Fruit fly (Drosophila melanogaster) whole organism, embryonic: ENCODE results near the gene CG14147.
A peak's percentile ranks its signal among the peaks of the same experiment; 100 is the strongest.

Source experiments
- Abd-B ChIP-seq: fragments of 200-800 bp; sonication (Bioruptor generic); optimal IDR thresholded peaks from 2 replicates; lab custom pipeline; 2018; ENCODE audit warnings: missing biosample characterization, mild to moderate bottlenecking, missing genetic modification characterization, moderate library complexity
- Awh ChIP-seq: fragments of 200-800 bp; sonication (Bioruptor generic); IDR thresholded peaks from 2 replicates; pipeline ENCODE4, ENCODE4 v1.3.6; 2022; ENCODE audit warnings: missing biosample characterization, missing genetic modification characterization
- Bgb ChIP-seq: fragments of 200-800 bp; sonication (Bioruptor generic); IDR thresholded peaks from 2 replicates; pipeline ENCODE4 v1.3.6; 2022; ENCODE audit warnings: missing biosample characterization, missing genetic modification characterization; ENCODE audit not compliant: partially characterized antibody
- CG12299 ChIP-seq: fragments of 200-800 bp; sonication (Bioruptor generic); optimal IDR thresholded peaks from 2 replicates; lab custom pipeline; 2018; ENCODE audit warnings: missing biosample characterization, mild to moderate bottlenecking, missing genetic modification characterization
- CG12659 ChIP-seq: fragments of 200-800 bp; sonication (Bioruptor generic); optimal IDR thresholded peaks from 3 replicates; lab custom pipeline; 2017; ENCODE audit warnings: mild to moderate bottlenecking, missing biosample characterization, missing genetic modification reagents, missing genetic modification characterization
- CG12744 ChIP-seq: fragments of 200-800 bp; sonication (Bioruptor generic); optimal IDR thresholded peaks from 2 replicates; lab custom pipeline; 2016; ENCODE audit warnings: missing biosample characterization, missing genetic modification characterization
- CG13894 ChIP-seq: fragments of 200-800 bp; sonication (Bioruptor generic); optimal IDR thresholded peaks from 3 replicates; lab custom pipeline; 2018; ENCODE audit warnings: missing biosample characterization, mild to moderate bottlenecking, missing genetic modification characterization, moderate library complexity
- CG14050 ChIP-seq: fragments of 200-800 bp; sonication (Bioruptor generic); IDR thresholded peaks from 3 replicates; pipeline ENCODE4 v1.3.6; 2022; ENCODE audit warnings: missing biosample characterization, missing genetic modification characterization
- CG18764 ChIP-seq: fragments of 200-800 bp; sonication (Bioruptor generic); optimal IDR thresholded peaks from 3 replicates; lab custom pipeline; 2016; ENCODE audit warnings: missing biosample characterization, missing genetic modification characterization
- CG2199 ChIP-seq: fragments of 200-800 bp; sonication (Bioruptor generic); IDR thresholded peaks from 3 replicates; pipeline ENCODE4 v1.3.6; 2022; ENCODE audit warnings: missing biosample characterization, missing genetic modification characterization
- CG31365 ChIP-seq: fragments of 200-800 bp; sonication (Bioruptor generic); optimal IDR thresholded peaks from 2 replicates; lab custom pipeline; 2018; ENCODE audit warnings: missing biosample characterization, mild to moderate bottlenecking, missing genetic modification characterization
- CG34224 ChIP-seq: fragments of 200-800 bp; sonication (Bioruptor generic); IDR thresholded peaks from 3 replicates; pipeline ENCODE4 v1.3.6; 2022; ENCODE audit warnings: missing biosample characterization, missing genetic modification characterization; ENCODE audit not compliant: partially characterized antibody
- CG4360 ChIP-seq: fragments of 200-800 bp; sonication (Bioruptor generic); IDR thresholded peaks from 2 replicates; pipeline ENCODE4 v1.3.6; 2022; ENCODE audit warnings: missing biosample characterization, missing genetic modification characterization
- CG4820 ChIP-seq: fragments of 200-800 bp; sonication (Bioruptor generic); optimal IDR thresholded peaks from 3 replicates; lab custom pipeline; 2016; ENCODE audit warnings: missing biosample characterization, missing genetic modification characterization
- CTCF ChIP-seq: fragments of 200-800 bp; sonication (Bioruptor generic); optimal IDR thresholded peaks from 2 replicates; lab custom pipeline; 2017; ENCODE audit warnings: missing biosample characterization, mild to moderate bottlenecking, missing genetic modification characterization, moderate library complexity
- D19A ChIP-seq: fragments of 200-800 bp; optimal IDR thresholded peaks from 3 replicates; lab custom pipeline; 2019; ENCODE audit warnings: missing biosample characterization, mild to moderate bottlenecking, missing genetic modification characterization, moderate library complexity
- Dad ChIP-seq: fragments of 200-800 bp; sonication (Bioruptor generic); optimal IDR thresholded peaks from 3 replicates; lab custom pipeline; 2016; ENCODE audit warnings: missing biosample characterization, missing genetic modification characterization
- Dfd ChIP-seq, 2 experiments: fragments of >200 bp; optimal IDR thresholded peaks; 2 replicates each; lab custom pipeline; 2017; ENCODE audit warnings: missing biosample characterization in 2 of 2, missing genetic modification characterization in 2 of 2
- Dip2 ChIP-seq: fragments of 200-800 bp; sonication (Bioruptor generic); IDR thresholded peaks from 2 replicates; pipeline ENCODE4 v1.3.6; 2022; ENCODE audit warnings: missing biosample characterization, missing genetic modification characterization
- Eip74EF ChIP-seq, 2 experiments: fragments of 200-800 bp in 1 of 2; fragments of >200 bp in 1 of 2; sonication (Bioruptor generic) in 1 of 2; optimal IDR thresholded peaks; 2 replicates each; lab custom pipeline; 2017 to 2019; ENCODE audit warnings: missing biosample characterization in 2 of 2, missing genetic modification characterization in 2 of 2, mild to moderate bottlenecking in 1 of 2, moderate library complexity in 1 of 2
- Ets65A ChIP-seq: fragments of 200-800 bp; sonication (Bioruptor generic); peaks from one replicate; lab custom pipeline; 2016; ENCODE audit warnings: missing biosample characterization, missing genetic modification characterization
- Fer2 ChIP-seq: fragments of 200-800 bp; sonication (Bioruptor generic); optimal IDR thresholded peaks from 2 replicates; lab custom pipeline; 2018; ENCODE audit warnings: missing biosample characterization, mild to moderate bottlenecking, missing genetic modification characterization, moderate library complexity
- HmgD ChIP-seq: fragments of 200-800 bp; sonication (Bioruptor generic); optimal IDR thresholded peaks from 3 replicates; lab custom pipeline; 2016; ENCODE audit warnings: missing biosample characterization, missing genetic modification characterization
- Kr ChIP-seq: fragments of 200-800 bp; sonication (Bioruptor generic); optimal IDR thresholded peaks from 2 replicates; lab custom pipeline; 2017; ENCODE audit warnings: missing biosample characterization, mild to moderate bottlenecking, missing genetic modification characterization
- Lim3 ChIP-seq: fragments of 200-800 bp; sonication (Bioruptor generic); IDR thresholded peaks from 2 replicates; pipeline ENCODE4 v1.3.6; 2022; ENCODE audit warnings: missing biosample characterization, missing genetic modification characterization
- Sox100B ChIP-seq: fragments of 200-800 bp; sonication (Bioruptor generic); optimal IDR thresholded peaks from 3 replicates; lab custom pipeline; 2018; ENCODE audit warnings: missing biosample characterization, mild to moderate bottlenecking, missing genetic modification characterization
- Stat92E ChIP-seq, 3 experiments: fragments of >200 bp in 2 of 3; fragments of 200-800 bp in 1 of 3; sonication (Bioruptor generic) in 1 of 3; optimal IDR thresholded peaks; 2 replicates each; lab custom pipeline; 2017 to 2019; ENCODE audit warnings: missing biosample characterization in 3 of 3, missing genetic modification characterization in 3 of 3, mild to moderate bottlenecking in 1 of 3, moderate library complexity in 1 of 3
- bigmax ChIP-seq: fragments of 200-800 bp; sonication (Bioruptor generic); optimal IDR thresholded peaks from 2 replicates; lab custom pipeline; 2018; ENCODE audit warnings: missing biosample characterization, mild to moderate bottlenecking, missing genetic modification characterization
- chinmo ChIP-seq: fragments of 200-800 bp; sonication (Bioruptor generic); IDR thresholded peaks from 4 replicates; pipeline ENCODE4 v1.3.6; 2022; ENCODE audit warnings: missing biosample characterization, missing genetic modification characterization; ENCODE audit not compliant: partially characterized antibody
- chm ChIP-seq: fragments of 200-800 bp; sonication (Bioruptor generic); IDR thresholded peaks from 2 replicates; pipeline ENCODE4 v1.3.6; 2022; ENCODE audit warnings: missing biosample characterization, missing genetic modification characterization
- disco-r ChIP-seq: fragments of 200-800 bp; sonication (Bioruptor generic); optimal IDR thresholded peaks from 2 replicates; lab custom pipeline; 2016; ENCODE audit warnings: missing biosample characterization, missing genetic modification characterization
- eyg ChIP-seq: fragments of 200-800 bp; sonication (Bioruptor generic); optimal IDR thresholded peaks from 3 replicates; lab custom pipeline; 2016; ENCODE audit warnings: missing biosample characterization, missing genetic modification characterization
- grn ChIP-seq: fragments of 200-800 bp; sonication (Bioruptor generic); optimal IDR thresholded peaks from 3 replicates; lab custom pipeline; 2017; ENCODE audit warnings: missing biosample characterization, missing genetic modification characterization
- hth ChIP-seq: fragments of >200 bp; optimal IDR thresholded peaks from 2 replicates; lab custom pipeline; 2017; ENCODE audit warnings: inconsistent platforms
- kni ChIP-seq: fragments of 200-800 bp; sonication (Bioruptor generic); optimal IDR thresholded peaks from 3 replicates; lab custom pipeline; 2017; ENCODE audit warnings: mild to moderate bottlenecking, missing biosample characterization, missing genetic modification reagents, missing genetic modification characterization
- lov ChIP-seq, 2 experiments: fragments of 200-800 bp in 1 of 2; fragments of >200 bp in 1 of 2; sonication (Bioruptor generic) in 1 of 2; IDR thresholded peaks in 1 of 2; optimal IDR thresholded peaks in 1 of 2; 2 replicates in 1 of 2; 3 replicates in 1 of 2; pipeline versions ENCODE4 v1.3.6 to Lab custom; 2017 to 2022; ENCODE audit warnings: missing biosample characterization in 1 of 2, missing genetic modification characterization in 1 of 2
- pan ChIP-seq, 4 experiments: fragments of >200 bp in 3 of 4; fragments of 200-800 bp in 1 of 4; sonication (Bioruptor generic) in 1 of 4; optimal IDR thresholded peaks in 3 of 4; IDR thresholded peaks in 1 of 4; 2 replicates each; pipeline versions ENCODE4 v1.3.6 to Lab custom; 2017 to 2022; ENCODE audit warnings: missing biosample characterization in 2 of 4, missing genetic modification characterization in 2 of 4, mixed read lengths in 1 of 4
- prd ChIP-seq, 3 experiments: fragments of >200 bp in 2 of 3; fragments of 200-800 bp in 1 of 3; sonication (Bioruptor generic) in 1 of 3; optimal IDR thresholded peaks in 2 of 3; IDR thresholded peaks in 1 of 3; 2 replicates in 2 of 3; 3 replicates in 1 of 3; pipeline versions ENCODE4 v1.3.6 to Lab custom; 2017 to 2022; ENCODE audit warnings: missing biosample characterization in 1 of 3, missing genetic modification characterization in 1 of 3
- seq ChIP-seq: fragments of 200-800 bp; sonication (Bioruptor generic); IDR thresholded peaks from 2 replicates; pipeline ENCODE4 v1.3.6; 2022; ENCODE audit warnings: missing biosample characterization, missing genetic modification characterization
- slou ChIP-seq: fragments of 200-800 bp; sonication (Bioruptor generic); optimal IDR thresholded peaks from 3 replicates; lab custom pipeline; 2016; ENCODE audit warnings: missing biosample characterization, missing genetic modification characterization
- vvl ChIP-seq: fragments of 200-800 bp; sonication (Bioruptor generic); IDR thresholded peaks from 2 replicates; pipeline ENCODE4 v1.3.6; 2022; ENCODE audit warnings: missing biosample characterization, missing genetic modification characterization

CG14147 gene

DNA sequence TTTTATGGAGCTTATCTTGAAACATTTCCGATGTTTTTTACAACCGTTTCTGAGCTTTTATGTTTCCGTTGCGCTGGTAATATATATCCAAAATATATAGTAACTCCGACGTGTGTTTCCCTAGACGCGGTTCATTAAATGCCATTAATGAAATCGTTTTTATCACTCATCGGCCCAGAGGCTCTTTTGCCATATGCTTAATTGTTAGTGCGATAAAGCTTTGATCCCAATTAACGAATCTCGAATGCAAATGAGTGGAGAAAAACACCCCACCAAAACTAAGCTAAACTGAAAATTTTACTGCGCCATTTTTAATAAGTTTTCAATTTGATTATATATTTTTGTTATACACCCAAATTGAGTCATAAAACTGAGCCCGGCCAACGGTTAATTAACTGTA is 14.6 kb upstream of the CG14147 start:
- TF ChIP-seq chinmo (GFP tag; lab: Robert Waterston, UW) = no peak
- TF ChIP-seq CG4820 = no peak
- no peak for TF ChIP-seq CG12744 (GFP tag; lab: Kevin White, UChicago)
- TF ChIP-seq Awh (GFP tag; lab: Robert Waterston, UW) = peak; percentile 82
- peak; percentile 52 for TF ChIP-seq CG13894 (tag; lab: Kevin White, UChicago)
- no peak for TF ChIP-seq prd (optimal IDR thresholded peaks at IDR 0.05; lab: Kevin White, UChicago)
- TF ChIP-seq prd (GFP tag; IDR thresholded peaks at IDR 0.05; lab: Robert Waterston, UW) = no peak
- TF ChIP-seq Sox100B (GFP tag; lab: Kevin White, UChicago) = no peak
- TF ChIP-seq Fer2 (tag; lab: Kevin White, UChicago) = no peak

DNA sequence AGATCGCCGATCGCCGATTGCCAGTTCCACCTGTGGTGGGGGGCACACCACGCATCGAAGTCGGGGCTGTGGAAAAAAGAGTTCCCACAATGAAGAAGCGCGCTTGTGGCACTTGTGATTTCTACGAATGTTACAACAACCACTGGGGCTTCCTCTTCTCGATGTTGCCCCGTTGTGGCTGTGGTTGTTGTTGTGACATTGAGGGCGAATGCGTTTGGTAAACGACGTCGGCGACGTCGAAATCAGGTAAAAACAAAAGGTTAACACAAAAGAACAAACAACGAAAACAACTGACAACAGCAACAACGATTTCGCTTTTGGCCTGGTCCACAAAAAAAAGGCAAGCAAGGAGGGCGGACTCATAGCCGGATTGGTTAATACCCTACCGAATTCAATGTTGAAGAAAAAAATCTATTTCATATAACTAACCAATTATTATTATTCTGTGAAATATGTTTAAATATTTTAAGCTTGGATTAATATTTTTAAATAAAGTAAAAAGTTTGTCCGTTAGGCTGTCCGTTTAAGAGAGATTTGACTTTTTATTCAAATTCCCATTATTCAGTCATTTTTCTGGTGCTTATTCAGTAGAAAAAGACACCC is 13.7 kb upstream of the CG14147 start:
- TF ChIP-seq kni = peak; percentile 31
- TF ChIP-seq bigmax (GFP tag; lab: Kevin White, UChicago) = no peak
- TF ChIP-seq hth (lab: Kevin White, UChicago) = no peak
- no peak for TF ChIP-seq CG34224
- no peak for TF ChIP-seq disco-r (GFP tag; lab: Kevin White, UChicago)
- TF ChIP-seq slou (GFP tag; lab: Kevin White, UChicago) = no peak
- TF ChIP-seq chm (GFP tag; lab: Robert Waterston, UW) = 0 out of 2 replicates have a peak, but pooled peaks have one; percentile 32
- TF ChIP-seq Eip74EF (GFP tag; optimal IDR thresholded peaks at IDR 0.05; lab: Kevin White, UChicago) = no peak
- no peak for TF ChIP-seq Lim3 (GFP tag; lab: Robert Waterston, UW)
- TF ChIP-seq CTCF (GFP tag; lab: Kevin White, UChicago) = no peak
- no peak for TF ChIP-seq CG14050 (GFP tag; lab: Robert Waterston, UW)
- no peak for TF ChIP-seq Bgb (GFP tag; lab: Robert Waterston, UW)
- peak; percentile 94 for TF ChIP-seq D19A (tag; lab: Kevin White, UChicago)
- peak; percentile 60 for TF ChIP-seq Ets65A
- TF ChIP-seq eyg (GFP tag; lab: Kevin White, UChicago) = no peak
- TF ChIP-seq seq (GFP tag; lab: Robert Waterston, UW) = 0 out of 2 replicates have a peak, but pooled peaks have one; percentile 9
- TF ChIP-seq CG2199 = 0 out of 3 replicates have a peak, but pooled peaks have one; percentile 36
- no peak for TF ChIP-seq Kr (GFP tag; lab: Kevin White, UChicago)
- TF ChIP-seq Dad (GFP tag; lab: Kevin White, UChicago) = no peak
- no peak for TF ChIP-seq Dfd (GFP tag; optimal IDR thresholded peaks at IDR 0.05; lab: Kevin White, UChicago)
- no peak for TF ChIP-seq pan (optimal IDR thresholded peaks at IDR 0.05; lab: Kevin White, UChicago)
- no peak for TF ChIP-seq pan (GFP tag; optimal IDR thresholded peaks at IDR 0.05 in 1 of 2, IDR thresholded peaks at IDR 0.05 in 1 of 2)
- TF ChIP-seq grn (GFP tag; lab: Kevin White, UChicago) = peak; percentile 12
- peak in 1 of 3 experiments; percentile 68 for TF ChIP-seq Stat92E (GFP tag; optimal IDR thresholded peaks at IDR 0.05; lab: Kevin White, UChicago)
- no peak for TF ChIP-seq Dip2 (GFP tag; lab: Robert Waterston, UW)
- peak; percentile 97 for TF ChIP-seq CG4360 (GFP tag; lab: Robert Waterston, UW)
- TF ChIP-seq HmgD (GFP tag; lab: Kevin White, UChicago) = no peak
- TF ChIP-seq CG18764 (GFP tag; lab: Kevin White, UChicago) = no peak
- TF ChIP-seq Abd-B = no peak

DNA sequence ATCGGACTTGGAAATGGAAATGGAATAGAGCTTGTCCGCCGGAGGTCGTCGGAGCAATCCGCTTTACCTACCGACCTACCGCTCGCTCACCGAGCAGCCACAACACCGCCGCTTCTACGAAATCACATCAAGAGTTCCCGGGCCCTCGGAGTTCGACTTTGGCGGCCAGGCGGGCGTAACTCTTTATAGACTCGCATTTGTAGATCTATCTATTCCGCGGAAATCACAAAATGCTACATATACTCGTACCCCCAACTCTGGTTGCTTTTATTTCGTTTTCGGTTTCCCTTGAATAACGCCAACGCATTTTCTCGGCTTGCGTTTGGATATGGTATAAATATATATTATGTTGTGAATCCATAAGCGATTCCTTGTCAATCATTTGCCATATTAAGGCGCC is 12.8 kb upstream of the CG14147 start:
- TF ChIP-seq CG12299 (tag; lab: Kevin White, UChicago) (no peak), CG12659 (GFP tag; lab: Kevin White, UChicago) (no peak), lov (optimal IDR thresholded peaks at IDR 0.05; lab: Kevin White, UChicago) (no peak), lov (GFP tag; IDR thresholded peaks at IDR 0.05; lab: Robert Waterston, UW) (0 out of 3 replicates have a peak, but pooled peaks have one; percentile 22), vvl (GFP tag; lab: Robert Waterston, UW) (peak; percentile 35; the same call in 1 of the 2 replicates), CG31365 (tag; lab: Kevin White, UChicago) (no peak), Stat92E (GFP tag; optimal IDR thresholded peaks at IDR 0.05; lab: Kevin White, UChicago) (peak in 1 of 3 experiments; percentile 94), chinmo (GFP tag; lab: Robert Waterston, UW) (0 out of 4 replicates have a peak, but pooled peaks have one; percentile 38), CG13894 (tag; lab: Kevin White, UChicago) (peak; percentile 71)
